Fruit fly (Drosophila melanogaster) whole organism, pupa: ENCODE data around the gene CG6511.

Experiments used
- CG12605 ChIP-seq: fragments of 200-800 bp; sonication (Bioruptor generic); IDR thresholded peaks from 2 replicates; pipeline ENCODE4 v1.3.6; 2022; ENCODE audit warnings: missing biosample characterization, missing genetic modification characterization
- CG14655 ChIP-seq: fragments of 200-800 bp; sonication (Bioruptor generic); optimal IDR thresholded peaks from 3 replicates; lab custom pipeline; 2017; ENCODE audit warnings: mild to moderate bottlenecking, missing biosample characterization, missing genetic modification reagents, missing genetic modification characterization
- CG17806 ChIP-seq: fragments of 200-800 bp; sonication (Bioruptor generic); optimal IDR thresholded peaks from 2 replicates; lab custom pipeline; 2018; ENCODE audit warnings: missing biosample characterization, mild to moderate bottlenecking, missing genetic modification characterization, moderate library complexity
- CG32121 ChIP-seq: fragments of 200-800 bp; sonication (Bioruptor generic); IDR thresholded peaks from 2 replicates; pipeline ENCODE4 v1.3.6; 2022; ENCODE audit warnings: missing biosample characterization, missing genetic modification characterization
- CG4496 ChIP-seq: fragments of 200-800 bp; sonication (Bioruptor generic); IDR thresholded peaks from 3 replicates; pipeline ENCODE4 v1.3.6; 2022; ENCODE audit warnings: missing biosample characterization, missing genetic modification characterization
- CG8159 ChIP-seq: fragments of 200-800 bp; sonication (Bioruptor generic); optimal IDR thresholded peaks from 3 replicates; lab custom pipeline; 2018; ENCODE audit warnings: missing biosample characterization, mild to moderate bottlenecking, missing genetic modification characterization, moderate library complexity
- CG8301 ChIP-seq: fragments of 200-800 bp; sonication (Bioruptor generic); optimal IDR thresholded peaks from 2 replicates; lab custom pipeline; 2018; ENCODE audit warnings: missing biosample characterization, mild to moderate bottlenecking, missing genetic modification characterization
- CG9948 ChIP-seq: fragments of 200-800 bp; sonication (Bioruptor generic); optimal IDR thresholded peaks from 2 replicates; lab custom pipeline; 2018; ENCODE audit warnings: missing biosample characterization, mild to moderate bottlenecking, missing genetic modification characterization, moderate library complexity
- EcR ChIP-seq: fragments of 200-800 bp; sonication (Bioruptor generic); optimal IDR thresholded peaks from 3 replicates; lab custom pipeline; 2019; ENCODE audit warnings: missing biosample characterization, missing genetic modification characterization, mild to moderate bottlenecking, moderate library complexity, missing genetic modification reagents
- Snoo ChIP-seq: fragments of 200-800 bp; sonication (Bioruptor generic); optimal IDR thresholded peaks from 3 replicates; lab custom pipeline; 2017; ENCODE audit warnings: missing biosample characterization, mild to moderate bottlenecking, missing genetic modification characterization, inconsistent platforms
- fd96Ca ChIP-seq: fragments of 200-800 bp; sonication (Bioruptor generic); IDR thresholded peaks from 3 replicates; pipeline ENCODE4 v1.3.6; 2022; ENCODE audit warnings: missing biosample characterization, missing genetic modification characterization
- gl ChIP-seq: fragments of 200-800 bp; sonication (Bioruptor generic); optimal IDR thresholded peaks from 2 replicates; lab custom pipeline; 2018; ENCODE audit warnings: missing biosample characterization, mild to moderate bottlenecking, missing genetic modification characterization
- rn ChIP-seq: fragments of 200-800 bp; sonication (Bioruptor generic); IDR thresholded peaks from 2 replicates; pipeline ENCODE4 v1.3.6; 2022; ENCODE audit warnings: missing biosample characterization, missing genetic modification characterization

- TF ChIP-seq fd96Ca (GFP tag; lab: Robert Waterston, UW) (no peak), CG9948 (no peak), EcR (peak; percentile 38), CG32121 (GFP tag; lab: Robert Waterston, UW) (no peak), CG12605 (GFP tag; lab: Robert Waterston, UW) (no peak), Snoo (tag; lab: Kevin White, UChicago) (no peak), rn (GFP tag; lab: Robert Waterston, UW) (no peak), CG8159 (peak; percentile 42), CG8301 (no peak), CG17806 (tag; lab: Kevin White, UChicago) (no peak), CG14655 (no peak), CG4496 (0 out of 3 replicates have a peak, but pooled peaks have one; percentile 24), gl (tag; lab: Kevin White, UChicago) (no peak)
Measured at dm6 chr3L:8684419-8685081, 36.6 kb upstream of the CG6511 start.
